Fruit fly (Drosophila melanogaster): ENCODE data around the gene twe.
A peak's percentile ranks its signal among the peaks of the same experiment; 100 is the strongest.

twe gene

DNA sequence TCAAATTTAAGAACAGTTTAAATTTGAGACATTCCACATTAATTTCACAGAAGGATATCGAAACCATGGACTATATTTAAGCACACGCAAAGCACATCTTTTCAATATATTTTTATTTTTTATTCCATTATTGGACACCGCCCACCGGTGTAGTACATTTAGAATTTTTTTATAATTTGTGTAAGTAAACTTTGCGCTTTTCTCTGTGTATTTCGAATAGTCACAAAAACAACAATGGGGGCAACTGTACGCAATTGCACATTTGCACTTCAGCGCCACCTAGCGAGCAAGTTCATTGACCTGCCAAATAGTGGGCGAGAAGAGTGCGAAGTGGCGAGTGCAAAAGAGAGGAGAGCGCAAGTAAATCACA is 14.1 kb upstream of the twe start (continued):
- TF ChIP-seq Mio (GFP tag; optimal IDR thresholded peaks at IDR 0.05) (no peak), Hr83 (GFP tag; optimal IDR thresholded peaks at IDR 0.05; ENCODE audit: poor library complexity, severe bottlenecking) (no peak), Dif (GFP tag; optimal IDR thresholded peaks at IDR 0.05; ENCODE audit: partially characterized antibody) (no peak), N (GFP tag; optimal IDR thresholded peaks at IDR 0.05) (no peak)

DNA sequence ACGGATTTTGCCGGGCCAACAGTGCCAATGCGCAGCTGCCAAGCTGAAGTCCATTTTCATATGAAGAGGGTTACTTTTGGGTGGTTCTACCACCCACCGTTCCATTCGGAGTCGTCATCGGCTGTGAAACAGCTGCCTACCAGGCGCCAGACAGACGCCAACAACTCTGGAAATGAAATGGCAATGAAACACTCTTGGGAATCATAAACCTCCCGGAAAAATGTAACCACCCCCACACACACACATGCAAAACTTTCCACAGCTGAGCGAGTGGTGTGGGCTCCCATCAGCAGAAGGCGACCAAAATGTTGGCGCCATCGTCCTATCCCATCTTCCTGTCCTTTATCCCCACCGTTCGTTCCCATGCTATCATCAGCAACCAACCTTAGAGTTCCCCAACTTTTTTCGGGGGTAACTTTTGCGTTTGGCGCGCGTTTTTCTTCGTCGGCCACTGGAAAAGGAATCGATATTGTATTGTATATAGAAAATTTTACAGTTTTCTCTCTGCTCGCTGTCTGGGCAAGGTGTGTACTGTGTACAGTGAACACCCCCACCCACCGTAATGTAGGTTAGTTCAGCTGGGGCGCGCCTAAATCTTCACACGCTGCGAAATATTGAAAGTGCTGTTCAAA is 13.6 kb upstream of the twe start:
- no peak for TF ChIP-seq dmrt93B (GFP tag; optimal IDR thresholded peaks at IDR 0.05)
- peak; percentile 6 for TF ChIP-seq Dif (GFP tag; optimal IDR thresholded peaks at IDR 0.05; ENCODE audit: partially characterized antibody)

DNA sequence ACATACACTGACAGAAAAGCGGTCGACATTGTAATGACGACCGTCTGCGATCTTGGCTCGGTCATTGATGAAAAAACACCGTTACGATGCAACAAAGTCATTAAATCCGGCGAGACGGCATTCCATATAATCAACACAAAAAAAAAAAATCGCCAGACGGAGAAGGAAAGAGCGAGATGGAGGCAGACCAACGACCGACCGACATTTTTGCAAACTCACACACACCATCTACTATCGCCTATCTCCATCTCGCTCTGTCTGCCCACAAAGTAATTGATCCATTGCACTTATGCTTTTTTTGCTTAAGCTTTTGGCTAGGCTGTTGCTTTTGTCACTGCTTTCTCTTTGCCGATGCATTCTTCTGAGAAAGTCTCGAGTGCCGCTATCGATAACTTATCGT is 12.4 kb upstream of the twe start:
- TF ChIP-seq foxo (GFP tag; optimal IDR thresholded peaks at IDR 0.05) = no peak
- TF ChIP-seq tai (GFP tag; optimal IDR thresholded peaks at IDR 0.05) = no peak
- no peak for TF ChIP-seq brk (GFP tag; optimal IDR thresholded peaks at IDR 0.05)
- no peak for TF ChIP-seq HLH106 (tag; optimal IDR thresholded peaks at IDR 0.05)
- no peak for TF ChIP-seq jim (GFP tag; optimal IDR thresholded peaks at IDR 0.05)
- no peak for TF ChIP-seq N (GFP tag; optimal IDR thresholded peaks at IDR 0.05)
- no peak for TF ChIP-seq Mio (GFP tag; optimal IDR thresholded peaks at IDR 0.05)
- no peak for TF ChIP-seq Hnf4 (GFP tag; optimal IDR thresholded peaks at IDR 0.05)
- TF ChIP-seq CG9705 (GFP tag; optimal IDR thresholded peaks at IDR 0.05) = no peak
- TF ChIP-seq fru (GFP tag; optimal IDR thresholded peaks at IDR 0.05) = no peak
- no peak for TF ChIP-seq Hr83 (GFP tag; optimal IDR thresholded peaks at IDR 0.05; ENCODE audit: poor library complexity, severe bottlenecking)
- TF ChIP-seq usp (GFP tag; optimal IDR thresholded peaks at IDR 0.05) = no peak
- TF ChIP-seq dl (GFP tag; optimal IDR thresholded peaks at IDR 0.05; ENCODE audit: insufficient read depth in 1 of 2, partially characterized antibody in 2 of 2) = no peak
- TF ChIP-seq sv (GFP tag; optimal IDR thresholded peaks at IDR 0.05) = no peak
- no peak for TF ChIP-seq ey (GFP tag; optimal IDR thresholded peaks at IDR 0.05)

DNA sequence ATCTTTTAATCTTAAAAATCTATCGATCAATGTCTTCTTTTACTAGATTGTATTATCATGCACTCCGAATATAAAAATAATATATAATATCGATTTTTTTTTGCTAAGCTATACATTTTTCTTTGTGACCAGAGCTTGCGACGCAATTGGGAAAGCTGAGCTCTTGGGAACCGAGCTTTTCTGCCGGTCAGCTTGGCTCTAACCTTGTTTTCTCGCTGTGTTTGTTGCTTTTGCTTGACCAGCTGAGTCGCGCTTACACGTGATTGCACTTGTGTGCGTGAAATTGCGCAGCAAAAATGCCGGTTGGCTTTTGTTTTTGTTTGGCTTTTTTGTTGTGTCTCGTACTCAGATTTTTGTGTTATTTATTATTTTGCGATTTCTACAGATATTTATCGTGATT is 11.8 kb upstream of the twe start:
- no peak for TF ChIP-seq h (GFP tag; optimal IDR thresholded peaks at IDR 0.05)
- no peak for TF ChIP-seq Rel (GFP tag; optimal IDR thresholded peaks at IDR 0.05)
- TF ChIP-seq Rel (tag; optimal IDR thresholded peaks at IDR 0.05) = peak; percentile 5
- no peak for TF ChIP-seq Hr78 (GFP tag; optimal IDR thresholded peaks at IDR 0.05)
- no peak for TF ChIP-seq Hr83 (GFP tag; optimal IDR thresholded peaks at IDR 0.05; ENCODE audit: poor library complexity, severe bottlenecking)
- TF ChIP-seq Myc (optimal IDR thresholded peaks at IDR 0.05) = no peak
- TF ChIP-seq OdsH (GFP tag; optimal IDR thresholded peaks at IDR 0.05) = no peak

DNA sequence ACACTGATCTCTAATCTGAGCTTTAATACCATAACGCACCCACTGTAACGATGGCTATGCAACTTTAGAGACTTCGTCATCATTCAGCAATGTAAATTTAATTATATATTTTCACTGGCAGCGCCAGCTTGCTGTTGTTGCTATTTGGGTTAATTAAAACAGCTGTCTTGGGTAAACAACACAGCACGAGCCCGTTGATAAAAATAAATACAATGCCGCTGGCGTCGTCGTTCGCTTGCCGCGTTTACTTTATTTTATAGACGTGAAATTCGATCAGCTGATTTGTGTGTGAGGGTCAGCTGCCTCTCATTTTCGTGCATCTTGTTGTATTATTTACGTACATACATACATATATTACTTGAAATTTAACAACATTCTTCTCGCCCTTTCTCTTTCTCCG is 11.1 kb upstream of the twe start:
- TF ChIP-seq HLH106 (tag; optimal IDR thresholded peaks at IDR 0.05) (peak; percentile 22), woc (GFP tag; optimal IDR thresholded peaks at IDR 0.05) (no peak), N (GFP tag; optimal IDR thresholded peaks at IDR 0.05) (no peak), ey (GFP tag; optimal IDR thresholded peaks at IDR 0.05) (peak; percentile 31), dsf (GFP tag; optimal IDR thresholded peaks at IDR 0.05; ENCODE audit: borderline replicate concordance) (no peak), tai (GFP tag; optimal IDR thresholded peaks at IDR 0.05) (peak; percentile 67), fru (GFP tag; optimal IDR thresholded peaks at IDR 0.05) (peak; percentile 48), CG9705 (GFP tag; optimal IDR thresholded peaks at IDR 0.05) (no peak), psq (GFP tag; optimal IDR thresholded peaks at IDR 0.05) (peak; percentile 13), jim (GFP tag; optimal IDR thresholded peaks at IDR 0.05) (peak; percentile 63), GATAd (GFP tag; optimal IDR thresholded peaks at IDR 0.05) (no peak), Hr83 (GFP tag; optimal IDR thresholded peaks at IDR 0.05; ENCODE audit: poor library complexity, severe bottlenecking) (peak; percentile 81), Rel (GFP tag; optimal IDR thresholded peaks at IDR 0.05) (no peak), Rel (tag; optimal IDR thresholded peaks at IDR 0.05) (peak; percentile 73), dmrt93B (GFP tag; optimal IDR thresholded peaks at IDR 0.05) (peak; percentile 18), Vsx2 (GFP tag; optimal IDR thresholded peaks at IDR 0.05; ENCODE audit: partially characterized antibody) (no peak), OdsH (GFP tag; optimal IDR thresholded peaks at IDR 0.05) (peak; percentile 57), br (GFP tag; optimal IDR thresholded peaks at IDR 0.05) (peak; percentile 67), Hnf4 (GFP tag; optimal IDR thresholded peaks at IDR 0.05) (peak; percentile 64), CG32264 (GFP tag; optimal IDR thresholded peaks at IDR 0.05) (peak; percentile 42), pan (optimal IDR thresholded peaks at IDR 0.05) (no peak), usp (GFP tag; optimal IDR thresholded peaks at IDR 0.05) (no peak), Jra (GFP tag; optimal IDR thresholded peaks at IDR 0.05) (peak; percentile 36), Abd-B (GFP tag; optimal IDR thresholded peaks at IDR 0.05) (no peak), h (GFP tag; optimal IDR thresholded peaks at IDR 0.05) (peak; percentile 86), foxo (GFP tag; optimal IDR thresholded peaks at IDR 0.05) (peak in 1 of 2 experiments; percentile 10), Dif (GFP tag; optimal IDR thresholded peaks at IDR 0.05; ENCODE audit: partially characterized antibody) (no peak), Sp1 (GFP tag; optimal IDR thresholded peaks at IDR 0.05) (peak; percentile 14), Hr78 (GFP tag; optimal IDR thresholded peaks at IDR 0.05) (no peak), Dfd (GFP tag; optimal IDR thresholded peaks at IDR 0.05) (no peak), sv (GFP tag; optimal IDR thresholded peaks at IDR 0.05) (no peak), lola (GFP tag; optimal IDR thresholded peaks at IDR 0.05) (no peak), brk (GFP tag; optimal IDR thresholded peaks at IDR 0.05) (peak; percentile 65), dl (GFP tag; optimal IDR thresholded peaks at IDR 0.05; ENCODE audit: insufficient read depth in 1 of 2, partially characterized antibody in 2 of 2) (no peak), CrebA (GFP tag; optimal IDR thresholded peaks at IDR 0.05; ENCODE audit: borderline replicate concordance) (peak; percentile 26), sage (GFP tag; optimal IDR thresholded peaks at IDR 0.05) (peak; percentile 40), Mio (GFP tag; optimal IDR thresholded peaks at IDR 0.05) (no peak)
